Worm (Caenorhabditis elegans) whole organism, L4 larva: Measurements from ENCODE around the gene seu-1.

Experiments used
- F10B5.3 ChIP-seq: sonication (generic microtip); optimal IDR thresholded peaks from 2 replicates; lab custom pipeline; 2016; ENCODE audit warnings: mild to moderate bottlenecking, missing genetic modification characterization, missing compliant biosample characterization
- hlh-30 ChIP-seq: sonication (generic microtip); optimal IDR thresholded peaks from 2 replicates; lab custom pipeline; 2017; ENCODE audit warnings: antibody characterized with exemption, mild to moderate bottlenecking, missing genetic modification characterization, missing compliant biosample characterization; ENCODE audit not compliant: insufficient read depth
- lsy-2 ChIP-seq, 2 experiments: fragments of 150-350 bp in 1 of 2; sonication (generic microtip) in 1 of 2; optimal IDR thresholded peaks; 2 replicates each; lab custom pipeline; 2014 to 2017; ENCODE audit warnings: missing biosample characterization in 2 of 2, missing genetic modification characterization in 2 of 2
- mdt-29 ChIP-seq: fragments of 200-800 bp; sonication (Bioruptor generic); IDR thresholded peaks from 2 replicates; pipeline ENCODE4 v1.3.6; 2022; ENCODE audit warnings: missing genetic modification reagents, missing genetic modification characterization, missing compliant biosample characterization
- pha-4 ChIP-seq, 2 experiments: fragments of 150-350 bp in 1 of 2; fragments of 200-800 bp in 1 of 2; sonication (Bioruptor generic) in 1 of 2; IDR thresholded peaks in 1 of 2; optimal IDR thresholded peaks in 1 of 2; 2 replicates each; pipeline versions ENCODE4 v1.3.6 to Lab custom; 2014 to 2022; ENCODE audit warnings: missing genetic modification characterization in 2 of 2, missing genetic modification reagents in 2 of 2, missing biosample characterization in 1 of 2, missing compliant biosample characterization in 1 of 2
- spr-3 ChIP-seq: fragments of 200-800 bp; sonication (Bioruptor generic); optimal IDR thresholded peaks from 2 replicates; lab custom pipeline; 2018; ENCODE audit warnings: mild to moderate bottlenecking, missing genetic modification characterization, missing compliant biosample characterization
- unc-62 ChIP-seq, 3 experiments: fragments of 150-350 bp in 1 of 3; sonication (generic microtip); optimal IDR thresholded peaks in 2 of 3; peaks in 1 of 3; 1 replicate in 1 of 3; 2 replicates in 2 of 3; lab custom pipeline; 2014 to 2017; ENCODE audit warnings: missing biosample characterization in 3 of 3, missing genetic modification characterization in 3 of 3, missing genetic modification reagents in 3 of 3, missing genotype in 1 of 3

ce11 chrIV:6303642-6304041 lies 25.8 kb upstream of the seu-1 start, which contains the start of gene srv-25:
- TF ChIP-seq pha-4 (GFP tag; IDR thresholded peaks at IDR 0.05; lab: Robert Waterston, UW) (no peak), pha-4 (tag; optimal IDR thresholded peaks at IDR 0.05; lab: Kevin White, UChicago) (no peak), lsy-2 (tag; optimal IDR thresholded peaks at IDR 0.05; lab: Kevin White, UChicago) (no peak), unc-62 (GFP tag; optimal IDR thresholded peaks at IDR 0.05 in 1 of 2; lab: Kevin White, UChicago) (no peak), unc-62 (tag; optimal IDR thresholded peaks at IDR 0.05; lab: Kevin White, UChicago) (no peak), hlh-30 (tag; lab: Kevin White, UChicago) (no peak), spr-3 (GFP tag; lab: Kevin White, UChicago) (no peak), F10B5.3 (tag; lab: Kevin White, UChicago) (no peak), mdt-29 (GFP tag; lab: Robert Waterston, UW) (no peak)
